Worm (Caenorhabditis elegans) whole organism, mixed stage, embryonic: ENCODE data around the gene snb-5.

Experiments
- M03D4.4 ChIP-seq: sonication (generic microtip); optimal IDR thresholded peaks from 2 replicates; lab custom pipeline; 2017; ENCODE audit warnings: mild to moderate bottlenecking, missing genetic modification characterization, missing compliant biosample characterization
- blmp-1 ChIP-seq: fragments of 150-350 bp; optimal IDR thresholded peaks from 2 replicates; lab custom pipeline; 2014; ENCODE audit warnings: missing biosample characterization, missing genetic modification characterization
- ceh-39 ChIP-seq: fragments of 150-350 bp; optimal IDR thresholded peaks from 2 replicates; lab custom pipeline; 2014; ENCODE audit warnings: missing biosample characterization, missing genetic modification characterization
- ceh-43 ChIP-seq: fragments of 200-800 bp; sonication (Bioruptor generic); optimal IDR thresholded peaks from 2 replicates; lab custom pipeline; 2018; ENCODE audit warnings: mild to moderate bottlenecking, missing genetic modification characterization, moderate library complexity, missing compliant biosample characterization
- ceh-83 ChIP-seq: fragments of 200-800 bp; sonication (Bioruptor generic); optimal IDR thresholded peaks from 2 replicates; lab custom pipeline; 2018; ENCODE audit warnings: mild to moderate bottlenecking, missing genetic modification characterization, missing compliant biosample characterization
- ces-1 ChIP-seq: fragments of 150-350 bp; optimal IDR thresholded peaks from 2 replicates; lab custom pipeline; 2014; ENCODE audit warnings: missing biosample characterization, missing genetic modification reagents, missing genetic modification characterization
- cnd-1 ChIP-seq: fragments of 200-800 bp; sonication (Bioruptor generic); optimal IDR thresholded peaks from 2 replicates; lab custom pipeline; 2018; ENCODE audit warnings: mild to moderate bottlenecking, missing genetic modification characterization, missing compliant biosample characterization
- drap-1 ChIP-seq: fragments of 200-800 bp; sonication (Bioruptor generic); optimal IDR thresholded peaks from 3 replicates; lab custom pipeline; 2018; ENCODE audit warnings: mild to moderate bottlenecking, missing genetic modification characterization, missing compliant biosample characterization
- elt-1 ChIP-seq: sonication (generic microtip); optimal IDR thresholded peaks from 2 replicates; lab custom pipeline; 2017; ENCODE audit warnings: missing genetic modification characterization, mild to moderate bottlenecking, missing compliant biosample characterization, antibody characterized with exemption, moderate library complexity, borderline replicate concordance; ENCODE audit not compliant: insufficient read depth
- elt-3 ChIP-seq: fragments of 150-350 bp; optimal IDR thresholded peaks from 2 replicates; lab custom pipeline; 2014; ENCODE audit warnings: missing biosample characterization, missing genetic modification characterization
- flh-1 ChIP-seq: fragments of 200-800 bp; sonication (Bioruptor generic); optimal IDR thresholded peaks from 2 replicates; lab custom pipeline; 2018; ENCODE audit warnings: mild to moderate bottlenecking, missing genetic modification characterization, moderate library complexity, missing compliant biosample characterization
- ham-2 ChIP-seq: fragments of 200-800 bp; sonication (Bioruptor generic); optimal IDR thresholded peaks from 2 replicates; lab custom pipeline; 2018; ENCODE audit warnings: mild to moderate bottlenecking, missing genetic modification characterization, missing compliant biosample characterization
- hlh-1 ChIP-seq: fragments of 150-350 bp; optimal IDR thresholded peaks from 2 replicates; lab custom pipeline; 2014; ENCODE audit warnings: missing biosample characterization, missing genetic modification reagents, missing genetic modification characterization
- lin-13 ChIP-seq: fragments of 150-350 bp; optimal IDR thresholded peaks from 2 replicates; lab custom pipeline; 2014; ENCODE audit warnings: missing biosample characterization, missing genetic modification characterization
- lin-32 ChIP-seq: fragments of 200-800 bp; sonication (Bioruptor generic); optimal IDR thresholded peaks from 2 replicates; lab custom pipeline; 2018; ENCODE audit warnings: mild to moderate bottlenecking, missing genetic modification characterization, missing compliant biosample characterization
- lsy-2 ChIP-seq: fragments of 150-350 bp; optimal IDR thresholded peaks from 2 replicates; lab custom pipeline; 2014; ENCODE audit warnings: missing biosample characterization, missing genetic modification characterization
- mab-5 ChIP-seq: fragments of 150-350 bp; optimal IDR thresholded peaks from 2 replicates; lab custom pipeline; 2014; ENCODE audit warnings: missing biosample characterization, missing genetic modification characterization
- mep-1 ChIP-seq: fragments of 150-350 bp; optimal IDR thresholded peaks from 2 replicates; lab custom pipeline; 2017; ENCODE audit warnings: missing biosample characterization, missing genetic modification reagents, missing genetic modification characterization, inconsistent platforms
- mls-2 ChIP-seq: sonication (generic microtip); optimal IDR thresholded peaks from 2 replicates; lab custom pipeline; 2016; ENCODE audit warnings: mild to moderate bottlenecking, missing genetic modification characterization, moderate library complexity, missing compliant biosample characterization
- nhr-12 ChIP-seq: fragments of 150-350 bp; optimal IDR thresholded peaks from 2 replicates; lab custom pipeline; 2014; ENCODE audit warnings: missing biosample characterization, missing genetic modification characterization
- nhr-28 ChIP-seq: fragments of 150-350 bp; optimal IDR thresholded peaks from 2 replicates; lab custom pipeline; 2014; ENCODE audit warnings: missing biosample characterization, missing genetic modification characterization
- nhr-76 ChIP-seq: sonication (generic microtip); optimal IDR thresholded peaks from 2 replicates; lab custom pipeline; 2017; ENCODE audit warnings: missing biosample characterization, missing genetic modification characterization
- pha-4 ChIP-seq: fragments of 150-350 bp; optimal IDR thresholded peaks from 2 replicates; lab custom pipeline; 2018; ENCODE audit warnings: missing biosample characterization, missing genetic modification reagents, missing genetic modification characterization
- sem-2 ChIP-seq: fragments of 200-800 bp; sonication (Bioruptor generic); optimal IDR thresholded peaks from 2 replicates; lab custom pipeline; 2018; ENCODE audit warnings: mild to moderate bottlenecking, missing genetic modification characterization, missing compliant biosample characterization
- snpc-4 ChIP-seq: fragments of 150-350 bp; optimal IDR thresholded peaks from 2 replicates; lab custom pipeline; 2014; ENCODE audit warnings: missing biosample characterization, missing genetic modification characterization
- sptf-1 ChIP-seq: sonication (generic microtip); optimal IDR thresholded peaks from 2 replicates; lab custom pipeline; 2017; ENCODE audit warnings: mild to moderate bottlenecking, missing genetic modification characterization, moderate library complexity, missing compliant biosample characterization
- tbx-8 ChIP-seq: fragments of 200-800 bp; sonication (Bioruptor generic); optimal IDR thresholded peaks from 2 replicates; lab custom pipeline; 2018; ENCODE audit warnings: mild to moderate bottlenecking, missing genetic modification characterization, moderate library complexity, missing compliant biosample characterization
- unc-120 ChIP-seq: sonication (generic microtip); optimal IDR thresholded peaks from 2 replicates; lab custom pipeline; 2017; ENCODE audit warnings: missing genetic modification characterization, missing compliant biosample characterization; ENCODE audit not compliant: poor library complexity, severe bottlenecking
- unc-39 ChIP-seq: fragments of 150-350 bp; optimal IDR thresholded peaks from 2 replicates; lab custom pipeline; 2014; ENCODE audit warnings: missing biosample characterization, missing genetic modification characterization
- unc-62 ChIP-seq: fragments of 150-350 bp; optimal IDR thresholded peaks from 2 replicates; lab custom pipeline; 2014; ENCODE audit warnings: missing biosample characterization, missing genetic modification reagents, missing genetic modification characterization
- zip-8 ChIP-seq: fragments of 150-350 bp; optimal IDR thresholded peaks from 2 replicates; lab custom pipeline; 2014; ENCODE audit warnings: missing biosample characterization, missing genetic modification characterization
- ztf-11 ChIP-seq: fragments of 150-350 bp; optimal IDR thresholded peaks from 2 replicates; lab custom pipeline; 2014; ENCODE audit warnings: missing biosample characterization, missing genetic modification characterization

Gene snb-5

ce11 chrIII:8163283-8163682, 39.6 kb upstream of the snb-5 start, which contains the start of gene bath-42:
bath-42 (minus strand) TSS chrIII:8163383.
- TF ChIP-seq ztf-11 (tag; lab: Kevin White, UChicago) (no peak), lin-32 (GFP tag; lab: Kevin White, UChicago) (no peak), hlh-1 (tag; lab: Kevin White, UChicago) (no peak), unc-62 (GFP tag; lab: Kevin White, UChicago) (no peak), ceh-43 (GFP tag; lab: Kevin White, UChicago) (no peak), drap-1 (GFP tag; lab: Kevin White, UChicago) (no peak), ces-1 (GFP tag; lab: Kevin White, UChicago) (no peak), mep-1 (tag; lab: Kevin White, UChicago) (no peak), flh-1 (GFP tag; lab: Kevin White, UChicago) (no peak), sptf-1 (no peak), ham-2 (no peak), snpc-4 (tag; lab: Kevin White, UChicago) (no peak), cnd-1 (tag; lab: Kevin White, UChicago) (no peak), elt-1 (tag; lab: Kevin White, UChicago) (no peak), M03D4.4 (no peak), ceh-83 (GFP tag; lab: Kevin White, UChicago) (no peak), ceh-39 (tag; lab: Kevin White, UChicago) (no peak), tbx-8 (GFP tag; lab: Kevin White, UChicago) (no peak)

- peak; percentile 84 for TF ChIP-seq pha-4 (tag; lab: Kevin White, UChicago)
- no peak for TF ChIP-seq ceh-83 (GFP tag; lab: Kevin White, UChicago)
- TF ChIP-seq mab-5 (tag; lab: Kevin White, UChicago) = no peak
- TF ChIP-seq cnd-1 (tag; lab: Kevin White, UChicago) = peak; percentile 50
- peak; percentile 86 for TF ChIP-seq lin-13
- TF ChIP-seq M03D4.4 = peak; percentile 18
- TF ChIP-seq zip-8 (tag; lab: Kevin White, UChicago) = no peak
- peak; percentile 43 for TF ChIP-seq hlh-1 (tag; lab: Kevin White, UChicago)
- TF ChIP-seq sem-2 (GFP tag; lab: Kevin White, UChicago) = no peak
- TF ChIP-seq blmp-1 (tag; lab: Kevin White, UChicago) = no peak
- TF ChIP-seq ceh-39 (tag; lab: Kevin White, UChicago) = peak; percentile 94
- peak; percentile 87 for TF ChIP-seq mep-1 (tag; lab: Kevin White, UChicago)
- TF ChIP-seq ceh-43 (GFP tag; lab: Kevin White, UChicago) = peak; percentile 25
- TF ChIP-seq flh-1 (GFP tag; lab: Kevin White, UChicago) = no peak
- TF ChIP-seq elt-1 (tag; lab: Kevin White, UChicago) = peak; percentile 38
- peak; percentile 97 for TF ChIP-seq lsy-2 (tag; lab: Kevin White, UChicago)
- TF ChIP-seq nhr-12 (tag; lab: Kevin White, UChicago) = no peak
- peak; percentile 45 for TF ChIP-seq unc-120
- TF ChIP-seq sptf-1 = peak; percentile 68
- TF ChIP-seq nhr-76 (tag; lab: Kevin White, UChicago) = no peak
- TF ChIP-seq drap-1 (GFP tag; lab: Kevin White, UChicago) = peak; percentile 17
- TF ChIP-seq, all 35 proteins: peak for 13
These were observed 38.9 kb upstream of the snb-5 start, which contains the start of gene prp-8 for ce11 chrIII:8163788-8164423. prp-8 (plus strand) TSS chrIII:8164373.

- TF ChIP-seq hlh-1 (tag; lab: Kevin White, UChicago) (no peak), sem-2 (GFP tag; lab: Kevin White, UChicago) (no peak), elt-1 (tag; lab: Kevin White, UChicago) (no peak), ham-2 (no peak), ceh-83 (GFP tag; lab: Kevin White, UChicago) (no peak), M03D4.4 (no peak), unc-39 (tag; lab: Kevin White, UChicago) (no peak), pha-4 (tag; lab: Kevin White, UChicago) (no peak), cnd-1 (tag; lab: Kevin White, UChicago) (no peak), nhr-76 (tag; lab: Kevin White, UChicago) (no peak), blmp-1 (tag; lab: Kevin White, UChicago) (no peak), zip-8 (tag; lab: Kevin White, UChicago) (no peak), nhr-28 (tag; lab: Kevin White, UChicago) (no peak), snpc-4 (tag; lab: Kevin White, UChicago) (no peak), lsy-2 (tag; lab: Kevin White, UChicago) (no peak), unc-120 (no peak), mls-2 (tag; lab: Kevin White, UChicago) (no peak), elt-3 (tag; lab: Kevin White, UChicago) (no peak), mab-5 (tag; lab: Kevin White, UChicago) (no peak)
These were observed 38.1 kb upstream of the snb-5 start for ce11 chrIII:8164771-8165170.
